Fruit fly (Drosophila melanogaster) whole organism, adult: Measurements from ENCODE around the gene CenB1A.

Experiments used
- CG11617 ChIP-seq: fragments of 200-800 bp; sonication (Bioruptor generic); optimal IDR thresholded peaks from 2 replicates; lab custom pipeline; 2017; ENCODE audit warnings: mild to moderate bottlenecking, missing biosample characterization, missing genetic modification reagents, missing genetic modification characterization
- CG12768 ChIP-seq: fragments of 200-800 bp; sonication (Bioruptor generic); optimal IDR thresholded peaks from 2 replicates; lab custom pipeline; 2017; ENCODE audit warnings: missing biosample characterization, missing genetic modification characterization, mild to moderate bottlenecking, moderate library complexity, missing genetic modification reagents
- CG14711 ChIP-seq: fragments of 200-800 bp; sonication (Bioruptor generic); optimal IDR thresholded peaks from 2 replicates; lab custom pipeline; 2018; ENCODE audit warnings: missing biosample characterization, mild to moderate bottlenecking, missing genetic modification characterization, moderate library complexity
- CG1620 ChIP-seq: fragments of 200-800 bp; sonication (Bioruptor generic); optimal IDR thresholded peaks from 2 replicates; lab custom pipeline; 2016; ENCODE audit warnings: missing biosample characterization, missing genetic modification characterization
- CG33017 ChIP-seq: fragments of 200-800 bp; sonication (Bioruptor generic); optimal IDR thresholded peaks from 2 replicates; lab custom pipeline; 2018; ENCODE audit warnings: missing biosample characterization, mild to moderate bottlenecking, missing genetic modification characterization, moderate library complexity
- CG5204 ChIP-seq: fragments of 200-800 bp; sonication (Bioruptor generic); optimal IDR thresholded peaks from 2 replicates; lab custom pipeline; 2016; ENCODE audit warnings: missing biosample characterization, missing genetic modification characterization
- CG7045 ChIP-seq: fragments of 200-800 bp; sonication (Bioruptor generic); optimal IDR thresholded peaks from 2 replicates; lab custom pipeline; 2017; ENCODE audit warnings: missing biosample characterization, mild to moderate bottlenecking, missing genetic modification characterization
- CG7101 ChIP-seq: fragments of 200-800 bp; sonication (Bioruptor generic); optimal IDR thresholded peaks from 2 replicates; lab custom pipeline; 2018; ENCODE audit warnings: missing biosample characterization, mild to moderate bottlenecking, missing genetic modification characterization, moderate library complexity
- Clk ChIP-seq: fragments of 200-800 bp; sonication (Bioruptor generic); optimal IDR thresholded peaks from 2 replicates; lab custom pipeline; 2017; ENCODE audit warnings: missing biosample characterization, missing genetic modification characterization
- Crg-1 ChIP-seq: fragments of 200-800 bp; sonication (Bioruptor generic); optimal IDR thresholded peaks from 2 replicates; lab custom pipeline; 2016; ENCODE audit warnings: missing biosample characterization, missing genetic modification characterization
- Hr96 ChIP-seq: fragments of 200-800 bp; sonication (Bioruptor generic); optimal IDR thresholded peaks from 2 replicates; lab custom pipeline; 2016; ENCODE audit warnings: missing biosample characterization, missing genetic modification characterization
- Mnt ChIP-seq: fragments of 200-800 bp; sonication (Bioruptor generic); optimal IDR thresholded peaks from 2 replicates; lab custom pipeline; 2016; ENCODE audit warnings: missing biosample characterization, mild to moderate bottlenecking, missing genetic modification characterization
- bab1 ChIP-seq: fragments of 200-800 bp; sonication (Bioruptor generic); optimal IDR thresholded peaks from 3 replicates; lab custom pipeline; 2019; ENCODE audit warnings: missing biosample characterization, mild to moderate bottlenecking, missing genetic modification characterization, moderate library complexity
- cic ChIP-seq: fragments of 200-800 bp; sonication (Bioruptor generic); optimal IDR thresholded peaks from 2 replicates; lab custom pipeline; 2017; ENCODE audit warnings: missing biosample characterization, mild to moderate bottlenecking, missing genetic modification characterization, moderate library complexity
- cnc ChIP-seq, 2 experiments: fragments of >200 bp; optimal IDR thresholded peaks; 2 replicates each; lab custom pipeline; 2017
- kay ChIP-seq: fragments of 200-800 bp; sonication (Bioruptor generic); peaks from one replicate; lab custom pipeline; 2016; ENCODE audit warnings: missing biosample characterization, missing genetic modification characterization, borderline replicate concordance
- ovo ChIP-seq: fragments of 200-800 bp; sonication (Bioruptor generic); optimal IDR thresholded peaks from 2 replicates; lab custom pipeline; 2016; ENCODE audit warnings: missing biosample characterization, missing genetic modification characterization
- pad ChIP-seq: fragments of 200-800 bp; sonication (Bioruptor generic); optimal IDR thresholded peaks from 3 replicates; lab custom pipeline; 2017; ENCODE audit warnings: missing biosample characterization, missing genetic modification characterization, mild to moderate bottlenecking, moderate library complexity, missing genetic modification reagents
- tj ChIP-seq: fragments of 200-800 bp; sonication (Bioruptor generic); optimal IDR thresholded peaks from 3 replicates; lab custom pipeline; 2017; ENCODE audit warnings: missing biosample characterization, mild to moderate bottlenecking, missing genetic modification characterization, moderate library complexity
- toe ChIP-seq: fragments of 200-800 bp; sonication (Bioruptor generic); optimal IDR thresholded peaks from 2 replicates; lab custom pipeline; 2016; ENCODE audit warnings: missing biosample characterization, missing genetic modification characterization

Gene CenB1A

dm6 chr3R:23157664-23158151, 39.5 kb downstream of the CenB1A start, which contains the start of gene unk:
TSS of gene unk (minus strand) at chr3R:23157862.
- TF ChIP-seq CG14711 (tag; lab: Kevin White, UChicago) = no peak
- no peak for TF ChIP-seq CG11617 (GFP tag; lab: Kevin White, UChicago)
- TF ChIP-seq Clk (GFP tag; lab: Kevin White, UChicago) = no peak
- no peak for TF ChIP-seq ovo (GFP tag; lab: Kevin White, UChicago)
- peak; percentile 3 for TF ChIP-seq CG1620 (GFP tag; lab: Kevin White, UChicago)
- TF ChIP-seq bab1 = peak; percentile 59
- no peak for TF ChIP-seq CG5204 (GFP tag; lab: Kevin White, UChicago)
- TF ChIP-seq Mnt (GFP tag; lab: Kevin White, UChicago) = no peak
- TF ChIP-seq tj (GFP tag; lab: Kevin White, UChicago) = no peak
- peak; percentile 24 for TF ChIP-seq Crg-1
- TF ChIP-seq cic (GFP tag; lab: Kevin White, UChicago) = no peak
- no peak for TF ChIP-seq toe (GFP tag; lab: Kevin White, UChicago)
- TF ChIP-seq CG12768 (GFP tag; lab: Kevin White, UChicago) = no peak
- no peak for TF ChIP-seq pad

dm6 chr3R:23159289-23159956, 41.2 kb downstream of the CenB1A start, which contains the start of gene VhaAC39-2:
TSS of gene VhaAC39-2 (minus strand) at chr3R:23159316.
- TF ChIP-seq CG7101 (no peak), CG1620 (GFP tag; lab: Kevin White, UChicago) (no peak), CG11617 (GFP tag; lab: Kevin White, UChicago) (no peak), tj (GFP tag; lab: Kevin White, UChicago) (no peak), bab1 (no peak), cnc (optimal IDR thresholded peaks at IDR 0.05; lab: Kevin White, UChicago) (no peak), Clk (GFP tag; lab: Kevin White, UChicago) (no peak), Hr96 (GFP tag; lab: Kevin White, UChicago) (peak; percentile 26), cic (GFP tag; lab: Kevin White, UChicago) (peak; percentile 80), toe (GFP tag; lab: Kevin White, UChicago) (peak; percentile 36), CG33017 (tag; lab: Kevin White, UChicago) (no peak), kay (GFP tag; lab: Kevin White, UChicago) (peak; percentile 11), CG12768 (GFP tag; lab: Kevin White, UChicago) (no peak), CG14711 (tag; lab: Kevin White, UChicago) (no peak), ovo (GFP tag; lab: Kevin White, UChicago) (no peak), Crg-1 (no peak), Mnt (GFP tag; lab: Kevin White, UChicago) (no peak), CG7045 (GFP tag; lab: Kevin White, UChicago) (peak; percentile 64), CG5204 (GFP tag; lab: Kevin White, UChicago) (no peak), pad (no peak)

- TF ChIP-seq cic (GFP tag; lab: Kevin White, UChicago) = no peak
- no peak for TF ChIP-seq Mnt (GFP tag; lab: Kevin White, UChicago)
- peak; percentile 35 for TF ChIP-seq kay (GFP tag; lab: Kevin White, UChicago)
- TF ChIP-seq CG11617 (GFP tag; lab: Kevin White, UChicago) = no peak
- no peak for TF ChIP-seq CG33017 (tag; lab: Kevin White, UChicago)
- no peak for TF ChIP-seq Hr96 (GFP tag; lab: Kevin White, UChicago)
Measured at dm6 chr3R:23161288-23161870, 43.2 kb downstream of the CenB1A start, which contains the start of gene CG13829. TSS of gene CG13829 (minus strand) at chr3R:23161338.

dm6 chr3R:23164134-23164533, 45.9 kb downstream of the CenB1A start:
- peak; percentile 54 for TF ChIP-seq Mnt (GFP tag; lab: Kevin White, UChicago)
- peak; percentile 73 for TF ChIP-seq CG12768 (GFP tag; lab: Kevin White, UChicago)
- TF ChIP-seq Hr96 (GFP tag; lab: Kevin White, UChicago) = peak; percentile 21
- peak; percentile 62 for TF ChIP-seq CG33017 (tag; lab: Kevin White, UChicago)
- peak; percentile 27 for TF ChIP-seq Crg-1
- peak; percentile 53 for TF ChIP-seq CG11617 (GFP tag; lab: Kevin White, UChicago)
- TF ChIP-seq CG7045 (GFP tag; lab: Kevin White, UChicago) = peak; percentile 48
- peak; percentile 24 for TF ChIP-seq pad
- TF ChIP-seq Clk (GFP tag; lab: Kevin White, UChicago) = peak; percentile 21
- peak; percentile 56 for TF ChIP-seq CG7101
- TF ChIP-seq toe (GFP tag; lab: Kevin White, UChicago) = no peak
- no peak for TF ChIP-seq kay (GFP tag; lab: Kevin White, UChicago)
- peak; percentile 88 for TF ChIP-seq cic (GFP tag; lab: Kevin White, UChicago)
- TF ChIP-seq CG5204 (GFP tag; lab: Kevin White, UChicago) = peak; percentile 29
- TF ChIP-seq CG1620 (GFP tag; lab: Kevin White, UChicago) = no peak

dm6 chr3R:23164630-23165029, 46.4 kb downstream of the CenB1A start:
- TF ChIP-seq cic (GFP tag; lab: Kevin White, UChicago) = peak; percentile 60
- TF ChIP-seq CG11617 (GFP tag; lab: Kevin White, UChicago) = no peak
